Fruit fly (Drosophila melanogaster) whole organism, larva: ENCODE measurements around the gene mRRF1.
A peak's percentile ranks its signal among the peaks of the same experiment; 100 is the strongest.

Source experiments
- noc ChIP-seq: fragments of 200-800 bp; sonication (Bioruptor generic); optimal IDR thresholded peaks from 3 replicates; lab custom pipeline; 2019; ENCODE audit warnings: missing biosample characterization, mild to moderate bottlenecking, missing genetic modification characterization, moderate library complexity

mRRF1 gene

DNA sequence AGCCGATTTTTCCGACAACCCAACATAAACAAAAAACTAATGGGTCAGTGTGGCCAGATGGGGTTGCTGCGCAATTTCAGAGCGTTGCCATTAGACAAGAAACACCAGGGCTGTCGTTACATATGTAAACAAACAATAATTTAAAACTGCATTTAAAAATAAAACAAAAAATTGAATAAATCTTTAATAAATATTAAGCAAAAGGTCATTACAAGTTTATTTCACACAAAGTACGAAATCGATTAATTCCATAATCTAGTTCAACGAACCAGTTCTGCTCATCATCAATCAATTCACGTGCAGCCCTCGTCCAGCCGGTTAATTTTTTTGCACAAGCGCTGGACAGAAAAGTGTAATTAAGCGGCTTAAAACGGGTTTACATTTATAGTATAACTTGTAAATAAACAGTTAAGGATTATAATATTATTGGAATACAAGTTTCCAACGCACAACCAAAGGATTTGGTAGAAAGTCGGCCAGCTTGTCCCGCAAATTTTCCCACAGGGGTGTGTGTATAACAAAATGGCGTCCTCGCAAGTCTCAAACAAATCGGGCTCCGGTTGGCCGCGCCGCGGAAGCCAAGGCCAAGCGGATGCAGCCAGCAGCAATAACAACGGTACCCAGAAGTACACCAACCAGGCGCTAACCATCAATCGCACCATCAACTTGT, 46.7 kb downstream of the mRRF1 start, which contains the start of the genes CG4022 and Cpsf5:
CG4022 (minus strand) TSS at position 79 of the 670 bp plus-strand sequence.
Cpsf5 (plus strand) TSS at position 285 of the 670 bp plus-strand sequence.
- peak; percentile 82 for TF ChIP-seq noc
